Worm (Caenorhabditis elegans): ENCODE measurements around the gene F10E7.5.
A peak's percentile ranks its signal among the peaks of the same experiment; 100 is the strongest.

F10E7.5 gene

DNA sequence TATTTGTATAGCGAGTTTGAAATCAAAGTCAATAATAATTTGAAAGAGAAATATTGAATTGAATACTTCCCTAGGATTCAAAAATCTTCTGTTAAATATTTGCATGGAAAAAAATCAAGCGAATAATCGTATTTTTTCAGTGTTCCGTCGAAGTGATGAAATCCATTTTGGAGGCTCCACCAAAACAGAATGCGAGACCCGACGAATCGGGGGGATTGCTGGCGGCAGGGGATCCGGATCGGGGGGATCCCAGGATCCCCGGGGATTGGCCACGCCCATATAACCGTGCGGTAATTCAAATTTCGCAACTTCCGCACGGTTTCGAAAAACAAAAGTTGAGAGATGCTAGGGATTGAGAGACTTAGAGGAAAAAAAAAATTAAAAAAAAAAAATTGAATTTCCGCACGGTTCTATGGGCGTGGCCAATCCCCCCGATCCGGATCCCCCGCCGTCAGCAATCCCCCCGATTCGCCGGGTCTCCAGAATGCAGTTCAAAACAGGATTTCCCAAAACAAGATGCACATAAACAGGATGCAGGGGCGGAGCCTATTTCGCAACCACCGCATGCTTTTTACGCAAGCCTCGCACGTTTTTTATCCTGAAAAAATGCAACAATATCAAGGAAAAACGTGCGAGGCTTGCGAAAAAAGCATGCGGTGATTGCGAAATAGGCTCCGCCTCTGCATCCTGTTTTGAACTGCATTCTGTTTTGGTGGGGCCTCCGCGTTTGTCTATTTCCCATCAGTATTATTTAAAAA, 11.1 kb downstream of the F10E7.5 start, which contains the start of gene F10E7.11:
Gene F10E7.11, minus strand, starts transcription at position 232 of the 758 bp plus-strand sequence.
- TF ChIP-seq dao-5 (tag; optimal IDR thresholded peaks at IDR 0.05): no peak
- TF ChIP-seq him-1 (tag; optimal IDR thresholded peaks at IDR 0.05): no peak
- TF ChIP-seq W03F9.2 (tag; optimal IDR thresholded peaks at IDR 0.05): no peak

ce11 chrII:7126457-7126856, 14.7 kb downstream of the F10E7.5 start, which contains the start of gene F10E7.1:
TSS of gene F10E7.1 (plus strand) at chrII:7126757.
- TF ChIP-seq dao-5 (tag; optimal IDR thresholded peaks at IDR 0.05): no peak
- no peak for TF ChIP-seq W03F9.2 (tag; optimal IDR thresholded peaks at IDR 0.05)

DNA sequence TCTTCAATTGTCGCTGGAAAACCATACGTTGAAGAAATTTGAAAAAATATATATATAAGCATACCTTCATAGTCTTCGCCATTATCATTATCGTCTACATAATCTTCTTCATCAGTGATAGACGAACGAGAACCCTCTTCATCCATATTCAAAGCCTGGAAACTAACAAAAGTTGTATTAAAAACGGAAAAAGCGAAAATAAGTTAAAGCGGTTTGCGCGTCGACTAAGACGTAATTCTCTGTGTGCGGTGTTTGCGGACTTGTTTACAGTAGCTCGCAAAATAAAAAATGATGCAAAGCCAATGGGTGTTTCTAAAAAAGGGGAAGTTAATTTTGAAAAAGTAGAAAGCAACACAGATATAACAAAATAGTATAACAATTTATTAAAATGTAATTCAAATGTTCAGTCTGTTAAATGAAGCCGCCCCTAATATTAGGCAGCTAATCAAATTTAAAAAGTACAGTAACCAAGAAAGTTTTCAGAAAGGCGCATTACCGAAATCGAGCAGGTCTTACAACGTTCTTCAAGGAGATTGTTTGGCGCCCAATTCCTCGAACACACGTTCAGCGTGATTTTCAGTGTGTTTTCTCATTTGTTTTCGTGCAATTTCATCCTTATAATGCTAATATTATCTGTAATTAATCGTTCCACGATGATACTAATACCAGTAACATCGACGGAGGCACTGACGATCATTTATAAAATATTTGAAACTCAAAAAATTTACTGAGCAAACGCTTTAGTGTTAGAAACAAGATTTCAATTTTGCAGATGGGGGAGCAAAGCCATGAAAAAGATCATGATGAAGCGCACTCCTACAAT, 20.3 kb downstream of the F10E7.5 start, which contains the start of the genes T07F8.4 and gld-3:
Gene T07F8.4, minus strand, starts transcription at position 162 of the 823 bp plus-strand sequence.
Gene gld-3, plus strand, starts transcription at position 773 of the 823 bp plus-strand sequence.
- TF ChIP-seq dao-5 (tag; optimal IDR thresholded peaks at IDR 0.05) (no peak), W03F9.2 (tag; optimal IDR thresholded peaks at IDR 0.05) (peak; percentile 47)

ce11 chrII:7139064-7139463, 27.3 kb downstream of the F10E7.5 start:
- no peak for TF ChIP-seq him-1 (tag; optimal IDR thresholded peaks at IDR 0.05)
- TF ChIP-seq W03F9.2 (tag; optimal IDR thresholded peaks at IDR 0.05): no peak
- no peak for TF ChIP-seq dao-5 (tag; optimal IDR thresholded peaks at IDR 0.05)

- TF ChIP-seq dao-5 (tag; optimal IDR thresholded peaks at IDR 0.05): no peak
- TF ChIP-seq W03F9.2 (tag; optimal IDR thresholded peaks at IDR 0.05): no peak
These were observed 32.5 kb downstream of the F10E7.5 start, which contains the start of gene npr-31 for ce11 chrII:7144307-7144706. TSS of gene npr-31 (plus strand) at chrII:7144607.

DNA sequence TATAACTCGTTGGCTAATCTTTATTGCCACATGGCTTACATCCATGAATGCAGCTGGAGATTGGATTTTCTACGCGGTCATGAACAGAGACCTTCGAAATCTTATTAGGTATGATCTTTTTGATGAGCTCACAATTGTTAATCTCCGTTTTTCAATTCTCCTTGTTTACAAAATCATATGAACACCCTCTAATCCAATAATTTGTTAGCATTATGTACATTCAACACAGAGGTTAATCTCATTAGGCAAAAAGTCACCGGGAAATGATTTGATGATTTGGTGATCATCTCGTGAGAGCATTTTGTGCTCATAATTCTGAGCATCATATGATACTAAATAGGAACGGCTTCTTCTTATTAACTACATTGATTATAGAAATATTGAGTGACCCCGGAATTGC, 34.5 kb downstream of the F10E7.5 start:
- TF ChIP-seq dao-5 (tag; optimal IDR thresholded peaks at IDR 0.05): no peak
- no peak for TF ChIP-seq him-1 (tag; optimal IDR thresholded peaks at IDR 0.05)
- TF ChIP-seq W03F9.2 (tag; optimal IDR thresholded peaks at IDR 0.05): no peak

DNA sequence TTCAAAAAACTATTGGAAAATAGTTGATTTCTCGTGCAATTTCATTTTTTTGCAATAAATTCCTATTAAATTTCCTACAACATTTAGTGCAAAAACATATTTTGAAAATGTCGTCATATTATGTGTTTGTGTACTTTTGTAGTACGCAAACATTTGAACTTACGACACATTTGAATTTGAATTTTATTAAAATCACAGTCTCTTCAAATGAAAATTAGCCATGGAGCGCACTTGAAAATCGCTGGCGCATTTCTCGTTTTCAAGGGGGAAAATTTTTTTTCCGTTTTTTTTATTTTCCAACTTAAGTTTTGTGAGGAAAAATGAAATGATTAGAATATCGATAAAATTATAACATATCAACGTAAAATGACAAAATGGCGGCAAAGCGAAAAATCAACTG, 35.8 kb downstream of the F10E7.5 start:
- TF ChIP-seq W03F9.2 (tag; optimal IDR thresholded peaks at IDR 0.05): peak; percentile 56
- no peak for TF ChIP-seq him-1 (tag; optimal IDR thresholded peaks at IDR 0.05)
- no peak for TF ChIP-seq dao-5 (tag; optimal IDR thresholded peaks at IDR 0.05)

DNA sequence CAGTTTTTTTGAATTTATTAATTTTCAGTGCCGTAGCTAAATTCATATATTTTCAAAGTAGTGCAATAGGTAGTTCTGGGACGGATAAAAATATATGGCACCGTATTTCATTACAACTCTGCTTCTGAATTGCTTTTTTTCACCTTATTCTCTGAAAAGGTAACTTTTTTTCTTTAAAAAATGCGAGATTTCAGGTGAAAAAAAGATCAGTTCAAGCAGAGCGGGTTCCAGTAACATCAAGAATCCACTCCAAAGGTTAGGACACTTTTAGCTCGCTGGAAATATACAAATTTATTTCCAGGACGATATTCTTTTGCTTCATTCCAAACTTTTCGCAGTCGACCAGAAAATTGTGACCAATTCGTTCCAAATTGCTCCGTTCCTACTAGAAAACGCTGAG, 36.3 kb downstream of the F10E7.5 start, which contains the start of gene T07F8.1:
Gene T07F8.1, plus strand, starts transcription at position 301 of the 400 bp plus-strand sequence.
- TF ChIP-seq dao-5 (tag; optimal IDR thresholded peaks at IDR 0.05) (no peak), W03F9.2 (tag; optimal IDR thresholded peaks at IDR 0.05) (no peak)

- TF ChIP-seq dao-5 (tag; optimal IDR thresholded peaks at IDR 0.05) (no peak), him-1 (tag; optimal IDR thresholded peaks at IDR 0.05) (peak; percentile 86), W03F9.2 (tag; optimal IDR thresholded peaks at IDR 0.05) (peak; percentile 97)
These were observed 40.3 kb downstream of the F10E7.5 start, which contains the start of gene fust-1 for ce11 chrII:7151969-7152631. TSS of gene fust-1 (plus strand) at chrII:7152581.

DNA sequence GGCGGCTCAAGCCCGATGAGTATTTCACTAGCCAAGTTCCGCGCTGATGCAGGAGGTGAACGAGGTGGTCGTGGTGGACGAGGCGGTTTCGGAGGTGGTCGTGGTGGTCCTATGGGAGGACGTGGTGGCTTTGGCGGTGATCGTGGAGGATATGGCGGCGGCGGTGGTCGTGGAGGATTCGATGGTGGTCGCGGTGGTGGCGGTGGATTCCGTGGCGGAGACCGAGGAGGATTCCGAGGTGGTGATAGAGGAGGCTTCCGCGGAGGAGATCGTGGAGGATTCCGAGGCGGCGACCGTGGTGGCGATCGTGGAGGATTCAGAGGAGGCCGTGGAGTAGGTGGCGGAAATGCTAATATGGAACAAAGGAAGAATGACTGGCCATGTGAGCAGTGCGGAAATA, 42.9 kb downstream of the F10E7.5 start:
- TF ChIP-seq him-1 (tag; optimal IDR thresholded peaks at IDR 0.05) (no peak), W03F9.2 (tag; optimal IDR thresholded peaks at IDR 0.05) (no peak)

- TF ChIP-seq W03F9.2 (tag; optimal IDR thresholded peaks at IDR 0.05) (no peak), dao-5 (tag; optimal IDR thresholded peaks at IDR 0.05) (no peak), him-1 (tag; optimal IDR thresholded peaks at IDR 0.05) (no peak)
These were observed 43.6 kb downstream of the F10E7.5 start, which contains the start of gene C27H5.2 for ce11 chrII:7155392-7155791. TSS of gene C27H5.2 (plus strand) at chrII:7155581.

ce11 chrII:7157415-7157814, 45.6 kb downstream of the F10E7.5 start:
- TF ChIP-seq him-1 (tag; optimal IDR thresholded peaks at IDR 0.05): no peak
- no peak for TF ChIP-seq W03F9.2 (tag; optimal IDR thresholded peaks at IDR 0.05)
- TF ChIP-seq dao-5 (tag; optimal IDR thresholded peaks at IDR 0.05): no peak

DNA sequence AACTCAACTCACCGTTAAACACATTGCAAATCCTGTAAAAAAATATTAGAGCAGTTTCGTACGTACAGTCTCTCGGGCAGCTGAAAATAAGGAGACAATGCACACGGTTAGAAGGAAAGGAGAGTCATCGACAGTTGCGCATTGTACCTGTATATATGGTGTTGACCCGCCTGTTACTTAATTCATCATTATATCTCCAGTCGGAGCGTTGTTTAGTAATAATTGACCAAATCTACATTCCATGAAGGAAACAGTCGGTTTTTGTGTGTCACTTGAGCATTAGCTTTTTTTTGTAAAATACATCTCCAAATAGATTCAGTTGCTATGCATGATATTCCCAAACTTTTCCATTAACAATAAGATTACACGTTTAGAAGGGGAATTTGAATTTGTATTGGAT, 49.7 kb downstream of the F10E7.5 start, which contains the start of gene C27H5.12:
Gene C27H5.12, minus strand, starts transcription at position 101 of the 400 bp plus-strand sequence.
- TF ChIP-seq dao-5 (tag; optimal IDR thresholded peaks at IDR 0.05) (no peak), W03F9.2 (tag; optimal IDR thresholded peaks at IDR 0.05) (no peak), him-1 (tag; optimal IDR thresholded peaks at IDR 0.05) (no peak)

Measured in whole organism, L4/young adult.